Worm (Caenorhabditis elegans): Measurements from ENCODE around the gene rgs-9.

DNA sequence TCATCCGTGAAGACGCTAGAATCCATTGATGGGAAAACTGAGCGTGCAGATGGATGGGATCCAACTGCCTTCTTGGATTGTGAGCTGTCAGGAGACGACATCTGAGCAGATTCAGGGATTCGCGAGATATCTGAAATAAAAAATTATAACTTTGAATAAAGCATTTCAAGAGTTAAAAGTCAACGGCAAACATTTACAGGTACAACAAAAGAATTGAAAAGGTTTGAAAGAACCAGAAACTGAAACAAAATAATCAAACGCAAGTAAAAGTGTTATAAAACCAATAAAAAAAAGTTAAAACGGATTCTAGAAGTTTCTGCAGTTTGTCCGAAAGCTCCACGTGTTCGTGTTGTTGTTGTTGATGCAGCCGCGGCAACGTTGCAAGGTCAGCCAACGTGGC is 24.8 kb downstream of the rgs-9 start, which contains the start of gene Y59E1A.4:
- TF ChIP-seq ama-1 (optimal IDR thresholded peaks at IDR 0.05) (no peak), tbx-11 (GFP tag; IDR thresholded peaks at IDR 0.05) (no peak), hnd-1 (tag; optimal IDR thresholded peaks at IDR 0.05) (no peak), ceh-36 (tag; optimal IDR thresholded peaks at IDR 0.05) (no peak), ceh-13 (GFP tag; optimal IDR thresholded peaks at IDR 0.05) (no peak), ets-7 (tag; optimal IDR thresholded peaks at IDR 0.05) (no peak), hmg-4 (GFP tag; optimal IDR thresholded peaks at IDR 0.05) (no peak), aly-1 (tag; optimal IDR thresholded peaks at IDR 0.05) (no peak), scrt-1 (GFP tag; IDR thresholded peaks at IDR 0.05) (no peak), sea-1 (GFP tag; conservative IDR thresholded peaks at IDR 0.05) (no peak), tra-4 (tag; optimal IDR thresholded peaks at IDR 0.05) (no peak)

Data from whole organism, early embryonic.